Worm (Caenorhabditis elegans) whole organism, late embryonic: ENCODE measurements around the gene F40F8.12.

Experiments used
- F13H6.1 ChIP-seq: sonication (generic microtip); optimal IDR thresholded peaks from 2 replicates; lab custom pipeline; 2016; ENCODE audit warnings: missing genetic modification characterization, missing compliant biosample characterization
- K09A11.1 ChIP-seq: sonication (generic microtip); optimal IDR thresholded peaks from 2 replicates; lab custom pipeline; 2017; ENCODE audit warnings: antibody characterized with exemption, mild to moderate bottlenecking, missing genetic modification characterization, missing compliant biosample characterization; ENCODE audit not compliant: insufficient read depth
- T23F11.4 ChIP-seq: fragments of 200-800 bp; sonication (Bioruptor generic); optimal IDR thresholded peaks from 2 replicates; lab custom pipeline; 2018; ENCODE audit warnings: mild to moderate bottlenecking, missing genetic modification characterization, missing compliant biosample characterization
- Y22D7AL.16 ChIP-seq: sonication (generic microtip); optimal IDR thresholded peaks from 2 replicates; lab custom pipeline; 2016; ENCODE audit warnings: missing genetic modification characterization, missing compliant biosample characterization
- ama-1 ChIP-seq: fragments of 150-350 bp; optimal IDR thresholded peaks from 2 replicates; lab custom pipeline; 2014
- ceh-18 ChIP-seq: sonication (generic microtip); optimal IDR thresholded peaks from 2 replicates; lab custom pipeline; 2016; ENCODE audit warnings: missing genetic modification characterization, missing compliant biosample characterization
- ceh-22 ChIP-seq: sonication (generic microtip); optimal IDR thresholded peaks from 2 replicates; lab custom pipeline; 2017; ENCODE audit warnings: missing biosample characterization, missing genetic modification characterization
- ceh-31 ChIP-seq: sonication (generic microtip); optimal IDR thresholded peaks from 2 replicates; lab custom pipeline; 2016; ENCODE audit warnings: missing genetic modification characterization, missing compliant biosample characterization
- ceh-34 ChIP-seq: sonication (generic microtip); optimal IDR thresholded peaks from 2 replicates; lab custom pipeline; 2016; ENCODE audit warnings: mild to moderate bottlenecking, missing genetic modification characterization, missing compliant biosample characterization
- ceh-9 ChIP-seq: sonication (generic microtip); optimal IDR thresholded peaks from 2 replicates; lab custom pipeline; 2016; ENCODE audit warnings: mild to moderate bottlenecking, missing genetic modification characterization, inconsistent platforms, missing compliant biosample characterization
- che-1 ChIP-seq: sonication (generic microtip); optimal IDR thresholded peaks from 2 replicates; lab custom pipeline; 2016; ENCODE audit warnings: mild to moderate bottlenecking, missing genetic modification characterization, missing compliant biosample characterization
- dmd-4 ChIP-seq: sonication (generic microtip); optimal IDR thresholded peaks from 2 replicates; lab custom pipeline; 2016; ENCODE audit warnings: borderline replicate concordance, missing genetic modification characterization, missing compliant biosample characterization
- elt-2 ChIP-seq: sonication (generic microtip); optimal IDR thresholded peaks from 2 replicates; lab custom pipeline; 2016; ENCODE audit warnings: missing genetic modification reagents, missing genetic modification characterization, missing compliant biosample characterization
- elt-4 ChIP-seq: sonication (generic microtip); optimal IDR thresholded peaks from 2 replicates; lab custom pipeline; 2016; ENCODE audit warnings: missing genetic modification characterization, missing compliant biosample characterization
- ets-4 ChIP-seq: sonication (generic microtip); optimal IDR thresholded peaks from 2 replicates; lab custom pipeline; 2016; ENCODE audit warnings: missing genetic modification characterization, missing compliant biosample characterization
- fax-1 ChIP-seq: sonication (generic microtip); optimal IDR thresholded peaks from 2 replicates; lab custom pipeline; 2016; ENCODE audit warnings: missing genotype, missing genetic modification characterization, missing compliant biosample characterization
- fkh-6 ChIP-seq: sonication (generic microtip); optimal IDR thresholded peaks from 2 replicates; lab custom pipeline; 2016; ENCODE audit warnings: missing genetic modification characterization, missing compliant biosample characterization
- gmeb-2 ChIP-seq: sonication (generic microtip); optimal IDR thresholded peaks from 2 replicates; lab custom pipeline; 2016; ENCODE audit warnings: missing genetic modification characterization, inconsistent platforms, missing compliant biosample characterization
- hlh-13 ChIP-seq: fragments of 200-800 bp; sonication (Bioruptor generic); optimal IDR thresholded peaks from 2 replicates; lab custom pipeline; 2018; ENCODE audit warnings: mild to moderate bottlenecking, missing genetic modification characterization, missing compliant biosample characterization
- hlh-30 ChIP-seq: sonication (generic microtip); optimal IDR thresholded peaks from 2 replicates; lab custom pipeline; 2017; ENCODE audit warnings: antibody characterized with exemption, missing genetic modification characterization, missing compliant biosample characterization; ENCODE audit not compliant: insufficient read depth
- hlh-6 ChIP-seq: sonication (generic microtip); optimal IDR thresholded peaks from 2 replicates; lab custom pipeline; 2016; ENCODE audit warnings: missing genotype, missing genetic modification characterization, missing compliant biosample characterization
- mec-3 ChIP-seq: sonication (generic microtip); optimal IDR thresholded peaks from 2 replicates; lab custom pipeline; 2016; ENCODE audit warnings: borderline replicate concordance, missing genetic modification characterization, missing compliant biosample characterization
- nhr-11 ChIP-seq: fragments of 150-350 bp; optimal IDR thresholded peaks from 2 replicates; lab custom pipeline; 2014; ENCODE audit warnings: missing biosample characterization, missing genetic modification characterization
- odd-2 ChIP-seq: sonication (generic microtip); optimal IDR thresholded peaks from 2 replicates; lab custom pipeline; 2017; ENCODE audit warnings: antibody characterized with exemption, mild to moderate bottlenecking, missing genetic modification characterization, missing compliant biosample characterization
- pha-4 ChIP-seq: fragments of 150-350 bp; optimal IDR thresholded peaks from 2 replicates; lab custom pipeline; 2018; ENCODE audit warnings: missing biosample characterization, missing genetic modification reagents, missing genetic modification characterization
- sox-2 ChIP-seq: fragments of 200-800 bp; sonication (Bioruptor generic); IDR thresholded peaks from 2 replicates; pipeline ENCODE4 v1.3.6; 2022; ENCODE audit warnings: missing genetic modification reagents, missing genetic modification characterization, missing compliant biosample characterization
- syd-9 ChIP-seq: sonication (generic microtip); optimal IDR thresholded peaks from 2 replicates; lab custom pipeline; 2016; ENCODE audit warnings: mild to moderate bottlenecking, missing genetic modification characterization, moderate library complexity, missing compliant biosample characterization
- tbx-7 ChIP-seq: sonication (generic microtip); optimal IDR thresholded peaks from 2 replicates; lab custom pipeline; 2016; ENCODE audit warnings: missing genotype, missing genetic modification characterization, missing compliant biosample characterization
- ttx-3 ChIP-seq: sonication (generic microtip); optimal IDR thresholded peaks from 2 replicates; lab custom pipeline; 2016; ENCODE audit warnings: missing genetic modification reagents, missing genetic modification characterization, missing compliant biosample characterization
- unc-3 ChIP-seq, 2 experiments: fragments of 200-800 bp in 1 of 2; sonication (Bioruptor generic) in 1 of 2; sonication (generic microtip) in 1 of 2; conservative IDR thresholded peaks in 1 of 2; optimal IDR thresholded peaks in 1 of 2; 2 replicates each; pipeline versions ENCODE4 v1.3.6 to Lab custom; 2016 to 2022; ENCODE audit warnings: missing compliant biosample characterization in 2 of 2, missing genetic modification characterization in 2 of 2, missing genetic modification reagents in 1 of 2
- unc-55 ChIP-seq: sonication (generic microtip); optimal IDR thresholded peaks from 2 replicates; lab custom pipeline; 2017; ENCODE audit warnings: missing biosample characterization, missing genetic modification reagents, missing genetic modification characterization
- unc-86 ChIP-seq: sonication (generic microtip); optimal IDR thresholded peaks from 2 replicates; lab custom pipeline; 2016; ENCODE audit warnings: missing genetic modification characterization, missing compliant biosample characterization
- zip-5 ChIP-seq: sonication (generic microtip); optimal IDR thresholded peaks from 2 replicates; lab custom pipeline; 2016; ENCODE audit warnings: missing genetic modification characterization, missing compliant biosample characterization

The F40F8.12 gene

ce11 chrII:11150976-11151375 lies 21.4 kb downstream of the F40F8.12 start:
- TF ChIP-seq unc-55 (GFP tag; lab: Kevin White, UChicago) (no peak), elt-2 (tag; lab: Kevin White, UChicago) (peak; percentile 80), hlh-30 (tag; lab: Kevin White, UChicago) (peak; percentile 26)
- TF ChIP-seq, all 69 proteins: peak for 2

- TF ChIP-seq ceh-18 (no peak), unc-55 (GFP tag; lab: Kevin White, UChicago) (no peak), che-1 (tag; lab: Kevin White, UChicago) (no peak), ets-4 (tag; lab: Kevin White, UChicago) (no peak), fkh-6 (no peak), sox-2 (GFP tag; lab: Robert Waterston, UW) (no peak), nhr-11 (no peak), fax-1 (tag; lab: Kevin White, UChicago) (no peak), zip-5 (tag; lab: Kevin White, UChicago) (no peak), dmd-4 (no peak), ceh-31 (tag; lab: Kevin White, UChicago) (no peak)
Measured at ce11 chrII:11152495-11152894, 22.9 kb downstream of the F40F8.12 start, which contains the start of gene pqm-1. Gene pqm-1, minus strand, starts transcription at chrII:11152595.

ce11 chrII:11153080-11153479 lies 23.5 kb downstream of the F40F8.12 start:
- TF ChIP-seq hlh-6 = no peak
- no peak for TF ChIP-seq T23F11.4 (GFP tag; lab: Kevin White, UChicago)
- no peak for TF ChIP-seq ceh-22 (tag; lab: Kevin White, UChicago)
- TF ChIP-seq syd-9 (tag; lab: Kevin White, UChicago) = no peak
- no peak for TF ChIP-seq ttx-3 (tag; lab: Kevin White, UChicago)
- TF ChIP-seq elt-2 (tag; lab: Kevin White, UChicago) = no peak
- TF ChIP-seq che-1 (tag; lab: Kevin White, UChicago) = no peak
- TF ChIP-seq mec-3 (tag; lab: Kevin White, UChicago) = no peak
- TF ChIP-seq gmeb-2 (tag; lab: Kevin White, UChicago) = no peak
- no peak for TF ChIP-seq Y22D7AL.16 (tag; lab: Kevin White, UChicago)
- no peak for TF ChIP-seq dmd-4
- no peak for TF ChIP-seq unc-55 (GFP tag; lab: Kevin White, UChicago)
- no peak for TF ChIP-seq ceh-9
- TF ChIP-seq tbx-7 (tag; lab: Kevin White, UChicago) = no peak
- no peak for TF ChIP-seq K09A11.1 (tag; lab: Kevin White, UChicago)

ce11 chrII:11153800-11154199 lies 24.2 kb downstream of the F40F8.12 start:
- no peak for TF ChIP-seq ceh-34 (tag; lab: Kevin White, UChicago)
- no peak for TF ChIP-seq elt-4 (tag; lab: Kevin White, UChicago)
- no peak for TF ChIP-seq hlh-13
- no peak for TF ChIP-seq unc-86 (tag; lab: Kevin White, UChicago)
- TF ChIP-seq elt-2 (tag; lab: Kevin White, UChicago) = peak; percentile 48
- TF ChIP-seq ceh-22 (tag; lab: Kevin White, UChicago) = no peak

- TF ChIP-seq F13H6.1 = no peak
- no peak for TF ChIP-seq hlh-6
Measured at ce11 chrII:11154957-11155356, 25.3 kb downstream of the F40F8.12 start.

ce11 chrII:11155400-11155799 lies 25.8 kb downstream of the F40F8.12 start:
- TF ChIP-seq odd-2 (no peak), ama-1 (no peak), unc-3 (GFP tag; conservative IDR thresholded peaks at IDR 0.05; lab: Robert Waterston, UW) (no peak), unc-3 (tag; optimal IDR thresholded peaks at IDR 0.05; lab: Kevin White, UChicago) (no peak), tbx-7 (tag; lab: Kevin White, UChicago) (no peak), hlh-6 (no peak), pha-4 (tag; lab: Kevin White, UChicago) (no peak)
